Worm (Caenorhabditis elegans): ENCODE measurements around the gene F13E9.12.

The F13E9.12 gene

ce11 chrIV:10889820-10890462, 15.5 kb upstream of the F13E9.12 start, which contains the start of gene F13E9.15:
F13E9.15 (minus strand) TSS chrIV:10889870.
- no peak for TF ChIP-seq sea-1 (GFP tag; conservative IDR thresholded peaks at IDR 0.05)
- TF ChIP-seq ama-1 (optimal IDR thresholded peaks at IDR 0.05): no peak
- no peak for TF ChIP-seq hmbx-1 (tag; optimal IDR thresholded peaks at IDR 0.05)
- TF ChIP-seq ceh-36 (tag; optimal IDR thresholded peaks at IDR 0.05): no peak
- no peak for TF ChIP-seq scrt-1 (GFP tag; IDR thresholded peaks at IDR 0.05)
- TF ChIP-seq tbx-37 (GFP tag; conservative IDR thresholded peaks at IDR 0.05): no peak
- no peak for TF ChIP-seq pes-1 (GFP tag; IDR thresholded peaks at IDR 0.05)

DNA sequence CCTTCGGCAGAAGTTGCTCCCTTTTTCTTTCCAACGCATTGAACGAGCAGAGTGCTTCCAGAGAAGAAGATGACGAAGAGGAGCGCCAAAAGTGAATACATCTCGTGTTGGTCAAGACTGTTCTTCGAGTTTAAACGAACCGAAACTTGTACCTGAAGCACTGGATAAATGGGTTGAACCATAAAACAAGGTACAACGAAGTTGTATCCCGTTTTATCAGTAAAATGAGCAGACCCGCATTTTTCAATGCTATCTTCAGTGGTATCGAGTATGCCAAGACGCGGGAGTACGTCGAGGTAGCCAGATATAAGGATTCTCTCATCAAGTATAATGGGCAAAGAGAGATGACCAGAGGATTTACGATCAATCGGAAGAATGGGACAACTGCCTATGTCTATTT, 12.9 kb upstream of the F13E9.12 start, which contains the start of gene F13E9.16:
F13E9.16 (minus strand) TSS at position 101 of the 400 bp plus-strand sequence.
- TF ChIP-seq ceh-13 (GFP tag; optimal IDR thresholded peaks at IDR 0.05) (no peak), ama-1 (optimal IDR thresholded peaks at IDR 0.05) (no peak), hmbx-1 (tag; optimal IDR thresholded peaks at IDR 0.05) (no peak), ceh-36 (tag; optimal IDR thresholded peaks at IDR 0.05) (no peak), ets-7 (tag; optimal IDR thresholded peaks at IDR 0.05) (no peak), aly-1 (tag; optimal IDR thresholded peaks at IDR 0.05) (no peak), tbx-11 (GFP tag; IDR thresholded peaks at IDR 0.05) (no peak), tra-4 (tag; optimal IDR thresholded peaks at IDR 0.05) (no peak), F13C5.2 (tag; optimal IDR thresholded peaks at IDR 0.05) (no peak), flt-1 (GFP tag; IDR thresholded peaks at IDR 0.05) (no peak), B0310.2 (tag; optimal IDR thresholded peaks at IDR 0.05) (no peak)

DNA sequence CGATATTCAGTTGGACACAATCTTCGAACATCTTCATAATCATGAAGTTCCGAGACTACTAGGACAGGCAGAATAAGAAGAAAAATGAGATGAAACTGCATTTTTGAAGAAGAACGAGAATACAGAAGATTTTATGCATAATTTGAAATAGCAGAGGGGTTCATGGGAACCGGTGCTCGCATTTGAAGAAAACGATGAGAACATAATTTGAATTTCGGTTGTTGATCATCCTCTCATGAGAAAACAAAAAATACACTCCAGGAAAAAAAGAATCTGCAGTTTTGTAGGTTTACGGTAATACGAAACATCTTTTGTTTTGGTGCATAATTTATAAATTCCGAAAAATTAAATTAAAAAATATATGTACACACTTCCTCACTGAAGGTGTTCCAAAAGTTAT, 11.5 kb upstream of the F13E9.12 start, which contains the start of gene srlf-11:
srlf-11 (minus strand) TSS at position 101 of the 400 bp plus-strand sequence.
- TF ChIP-seq tra-4 (tag; optimal IDR thresholded peaks at IDR 0.05): no peak
- TF ChIP-seq F13C5.2 (tag; optimal IDR thresholded peaks at IDR 0.05): no peak
- no peak for TF ChIP-seq hmg-4 (GFP tag; optimal IDR thresholded peaks at IDR 0.05)
- TF ChIP-seq ets-7 (tag; optimal IDR thresholded peaks at IDR 0.05): no peak
- no peak for TF ChIP-seq sea-1 (GFP tag; conservative IDR thresholded peaks at IDR 0.05)
- no peak for TF ChIP-seq scrt-1 (GFP tag; IDR thresholded peaks at IDR 0.05)
- TF ChIP-seq hmbx-1 (tag; optimal IDR thresholded peaks at IDR 0.05): no peak
- no peak for TF ChIP-seq tbx-11 (GFP tag; IDR thresholded peaks at IDR 0.05)
- no peak for TF ChIP-seq ama-1 (optimal IDR thresholded peaks at IDR 0.05)
- TF ChIP-seq aly-1 (tag; optimal IDR thresholded peaks at IDR 0.05): no peak
- no peak for TF ChIP-seq B0310.2 (tag; optimal IDR thresholded peaks at IDR 0.05)

DNA sequence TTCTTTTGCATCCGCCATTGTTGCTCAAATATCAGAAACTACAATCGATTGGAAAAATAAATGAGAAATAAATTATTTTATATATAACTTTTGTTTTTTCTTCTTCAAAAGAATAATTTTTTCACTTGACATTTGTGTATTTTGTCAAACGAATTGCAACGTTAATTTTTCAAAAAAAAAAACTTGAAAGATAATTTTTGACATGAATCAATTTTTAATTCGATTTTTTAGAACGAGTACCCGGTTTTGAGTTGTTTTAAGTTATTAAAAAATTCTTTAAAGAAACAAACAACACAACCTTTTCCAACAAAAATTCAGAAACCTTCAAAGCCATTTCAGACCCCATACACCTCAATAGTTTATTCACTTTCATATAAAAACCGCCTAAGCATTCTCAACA, 9.8 kb upstream of the F13E9.12 start, which contains the start of gene F13E9.5:
F13E9.5 (minus strand) TSS at position 101 of the 400 bp plus-strand sequence.
- no peak for TF ChIP-seq tra-4 (tag; optimal IDR thresholded peaks at IDR 0.05)
- TF ChIP-seq flt-1 (GFP tag; IDR thresholded peaks at IDR 0.05): no peak
- no peak for TF ChIP-seq ceh-13 (GFP tag; optimal IDR thresholded peaks at IDR 0.05)
- TF ChIP-seq hmg-4 (GFP tag; optimal IDR thresholded peaks at IDR 0.05): no peak
- TF ChIP-seq ets-7 (tag; optimal IDR thresholded peaks at IDR 0.05): no peak
- TF ChIP-seq tbx-11 (GFP tag; IDR thresholded peaks at IDR 0.05): no peak
- no peak for TF ChIP-seq tbx-37 (GFP tag; conservative IDR thresholded peaks at IDR 0.05)
- no peak for TF ChIP-seq aly-1 (tag; optimal IDR thresholded peaks at IDR 0.05)
- no peak for TF ChIP-seq pes-1 (GFP tag; IDR thresholded peaks at IDR 0.05)
- no peak for TF ChIP-seq ama-1 (optimal IDR thresholded peaks at IDR 0.05)
- no peak for TF ChIP-seq scrt-1 (GFP tag; IDR thresholded peaks at IDR 0.05)
- no peak for TF ChIP-seq hnd-1 (tag; optimal IDR thresholded peaks at IDR 0.05)
- no peak for TF ChIP-seq ceh-36 (tag; optimal IDR thresholded peaks at IDR 0.05)
- no peak for TF ChIP-seq F13C5.2 (tag; optimal IDR thresholded peaks at IDR 0.05)

DNA sequence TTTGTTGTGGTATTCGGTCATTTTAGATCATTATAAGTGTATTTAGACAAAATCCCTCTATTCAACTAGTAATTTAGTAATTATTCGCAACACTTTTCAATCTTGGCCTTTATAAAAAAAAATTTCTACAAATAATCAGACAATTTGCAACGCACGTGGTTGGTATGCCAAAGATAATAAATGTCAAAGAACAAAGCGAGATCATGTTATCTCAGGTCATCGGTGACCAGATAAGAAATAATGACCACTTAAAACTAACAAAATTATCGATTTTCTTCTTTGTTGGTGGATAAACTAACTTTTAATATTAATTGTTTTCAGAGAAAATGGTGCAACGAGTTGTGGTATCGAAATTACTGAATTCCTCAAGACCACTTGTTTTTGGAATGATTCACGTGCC, 6.8 kb upstream of the F13E9.12 start, which contains the start of gene F13E9.13:
F13E9.13 (plus strand) TSS at position 317 of the 400 bp plus-strand sequence.
- no peak for TF ChIP-seq tbx-11 (GFP tag; IDR thresholded peaks at IDR 0.05)
- TF ChIP-seq hmbx-1 (tag; optimal IDR thresholded peaks at IDR 0.05): no peak
- TF ChIP-seq tra-4 (tag; optimal IDR thresholded peaks at IDR 0.05): no peak
- no peak for TF ChIP-seq hnd-1 (tag; optimal IDR thresholded peaks at IDR 0.05)
- TF ChIP-seq ceh-36 (tag; optimal IDR thresholded peaks at IDR 0.05): no peak
- TF ChIP-seq ets-7 (tag; optimal IDR thresholded peaks at IDR 0.05): no peak
- TF ChIP-seq tbx-37 (GFP tag; conservative IDR thresholded peaks at IDR 0.05): no peak
- TF ChIP-seq B0310.2 (tag; optimal IDR thresholded peaks at IDR 0.05): no peak
- TF ChIP-seq hmg-4 (GFP tag; optimal IDR thresholded peaks at IDR 0.05): no peak
- no peak for TF ChIP-seq aly-1 (tag; optimal IDR thresholded peaks at IDR 0.05)
- TF ChIP-seq ama-1 (optimal IDR thresholded peaks at IDR 0.05): no peak
- TF ChIP-seq flt-1 (GFP tag; IDR thresholded peaks at IDR 0.05): no peak
- no peak for TF ChIP-seq ceh-13 (GFP tag; optimal IDR thresholded peaks at IDR 0.05)
- no peak for TF ChIP-seq sea-1 (GFP tag; conservative IDR thresholded peaks at IDR 0.05)
- TF ChIP-seq F13C5.2 (tag; optimal IDR thresholded peaks at IDR 0.05): no peak
- TF ChIP-seq scrt-1 (GFP tag; IDR thresholded peaks at IDR 0.05): no peak
- TF ChIP-seq pes-1 (GFP tag; IDR thresholded peaks at IDR 0.05): no peak

ce11 chrIV:10880264-10880663, 5.8 kb upstream of the F13E9.12 start, which contains the start of gene fipr-15:
fipr-15 (plus strand) TSS chrIV:10880564.
- no peak for TF ChIP-seq sea-1 (GFP tag; conservative IDR thresholded peaks at IDR 0.05)

DNA sequence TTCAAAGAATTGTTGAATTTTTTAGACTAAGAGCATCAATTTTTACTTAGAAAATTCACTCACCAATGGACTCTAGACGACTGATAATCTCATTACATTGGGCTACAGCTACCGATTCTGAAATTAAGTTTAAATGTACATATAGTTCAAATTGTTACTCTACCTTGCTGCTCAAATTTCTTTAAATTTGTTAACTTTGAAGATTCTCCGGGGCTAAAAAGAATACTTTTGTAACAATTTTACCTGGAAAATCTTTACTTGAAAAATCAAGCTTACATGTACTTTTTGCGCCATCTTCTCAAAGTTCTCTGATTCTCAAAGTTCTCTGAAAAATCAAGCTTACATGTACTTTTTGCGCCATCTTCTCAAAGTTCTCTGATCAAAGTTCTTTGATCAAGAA, 5.1 kb upstream of the F13E9.12 start, which contains the start of gene sdz-13:
sdz-13 (minus strand) TSS at position 101 of the 400 bp plus-strand sequence.
- no peak for TF ChIP-seq ceh-36 (tag; optimal IDR thresholded peaks at IDR 0.05)
- TF ChIP-seq ama-1 (optimal IDR thresholded peaks at IDR 0.05): no peak
- TF ChIP-seq scrt-1 (GFP tag; IDR thresholded peaks at IDR 0.05): no peak

ce11 chrIV:10876844-10877243, 2.4 kb upstream of the F13E9.12 start, which contains the start of gene fipr-14:
fipr-14 (plus strand) TSS chrIV:10877144.
- TF ChIP-seq B0310.2 (tag; optimal IDR thresholded peaks at IDR 0.05) (no peak), aly-1 (tag; optimal IDR thresholded peaks at IDR 0.05) (no peak), ets-7 (tag; optimal IDR thresholded peaks at IDR 0.05) (no peak), tra-4 (tag; optimal IDR thresholded peaks at IDR 0.05) (no peak), pes-1 (GFP tag; IDR thresholded peaks at IDR 0.05) (no peak), hmg-4 (GFP tag; optimal IDR thresholded peaks at IDR 0.05) (no peak), ama-1 (optimal IDR thresholded peaks at IDR 0.05) (no peak), hnd-1 (tag; optimal IDR thresholded peaks at IDR 0.05) (no peak), tbx-11 (GFP tag; IDR thresholded peaks at IDR 0.05) (no peak), sea-1 (GFP tag; conservative IDR thresholded peaks at IDR 0.05) (no peak), scrt-1 (GFP tag; IDR thresholded peaks at IDR 0.05) (no peak), ceh-13 (GFP tag; optimal IDR thresholded peaks at IDR 0.05) (no peak), ceh-36 (tag; optimal IDR thresholded peaks at IDR 0.05) (no peak), flt-1 (GFP tag; IDR thresholded peaks at IDR 0.05) (no peak), hmbx-1 (tag; optimal IDR thresholded peaks at IDR 0.05) (no peak), tbx-37 (GFP tag; conservative IDR thresholded peaks at IDR 0.05) (no peak), F13C5.2 (tag; optimal IDR thresholded peaks at IDR 0.05) (no peak)

Data from whole organism, early embryonic.